Fruit fly (Drosophila melanogaster) whole organism, adult: ENCODE measurements around the gene CG15429.

Experiments used
- CG12768 ChIP-seq: fragments of 200-800 bp; sonication (Bioruptor generic); optimal IDR thresholded peaks from 2 replicates; lab custom pipeline; 2017; ENCODE audit warnings: missing biosample characterization, missing genetic modification characterization, mild to moderate bottlenecking, moderate library complexity, missing genetic modification reagents
- kay ChIP-seq: fragments of 200-800 bp; sonication (Bioruptor generic); peaks from one replicate; lab custom pipeline; 2016; ENCODE audit warnings: missing biosample characterization, missing genetic modification characterization, borderline replicate concordance

- TF ChIP-seq kay (GFP tag; lab: Kevin White, UChicago) (no peak), CG12768 (GFP tag; lab: Kevin White, UChicago) (no peak)
Observed at dm6 chr2L:4324254-4324653, 28.5 kb upstream of the CG15429 start, which contains the start of gene bdl.
